Fruit fly (Drosophila melanogaster) whole organism, embryonic: ENCODE results near the gene Wbp2.

Experiments used
- Antp ChIP-seq: fragments of 200-800 bp; sonication (Bioruptor generic); optimal IDR thresholded peaks from 3 replicates; lab custom pipeline; 2016; ENCODE audit warnings: missing biosample characterization, missing genetic modification characterization
- CG10147 ChIP-seq: fragments of 200-800 bp; sonication (Bioruptor generic); optimal IDR thresholded peaks from 2 replicates; lab custom pipeline; 2019; ENCODE audit warnings: missing biosample characterization, mild to moderate bottlenecking, missing genetic modification characterization, moderate library complexity
- CG10321 ChIP-seq: fragments of 200-800 bp; sonication (Bioruptor generic); IDR thresholded peaks from 2 replicates; pipeline ENCODE4 v1.3.6; 2022; ENCODE audit warnings: missing biosample characterization, missing genetic modification characterization
- CG1233 ChIP-seq: fragments of 200-800 bp; sonication (Bioruptor generic); optimal IDR thresholded peaks from 4 replicates; lab custom pipeline; 2018; ENCODE audit warnings: missing biosample characterization, mild to moderate bottlenecking, missing genetic modification characterization
- CG12391 ChIP-seq: fragments of 200-800 bp; sonication (Bioruptor generic); optimal IDR thresholded peaks from 3 replicates; lab custom pipeline; 2018; ENCODE audit warnings: missing biosample characterization, mild to moderate bottlenecking, missing genetic modification characterization, moderate library complexity
- CG14667 ChIP-seq: fragments of 200-800 bp; sonication (Bioruptor generic); IDR thresholded peaks from 2 replicates; pipeline ENCODE4 v1.3.6; 2022; ENCODE audit warnings: missing biosample characterization, missing genetic modification characterization
- CG15011 ChIP-seq: fragments of 200-800 bp; sonication (Bioruptor generic); optimal IDR thresholded peaks from 3 replicates; lab custom pipeline; 2018; ENCODE audit warnings: missing biosample characterization, mild to moderate bottlenecking, missing genetic modification characterization
- CG1529 ChIP-seq: fragments of 200-800 bp; sonication (Bioruptor generic); optimal IDR thresholded peaks from 3 replicates; lab custom pipeline; 2018; ENCODE audit warnings: missing biosample characterization, missing genetic modification characterization
- CG17385 ChIP-seq: fragments of 200-800 bp; sonication (Bioruptor generic); optimal IDR thresholded peaks from 3 replicates; lab custom pipeline; 2018; ENCODE audit warnings: missing biosample characterization, mild to moderate bottlenecking, missing genetic modification characterization
- CG17802 ChIP-seq: fragments of 200-800 bp; sonication (Bioruptor generic); optimal IDR thresholded peaks from 2 replicates; lab custom pipeline; 2018; ENCODE audit warnings: missing biosample characterization, mild to moderate bottlenecking, missing genetic modification characterization, moderate library complexity
- CG1832 ChIP-seq: fragments of 200-800 bp; sonication (Bioruptor generic); optimal IDR thresholded peaks from 2 replicates; lab custom pipeline; 2017; ENCODE audit warnings: missing biosample characterization, mild to moderate bottlenecking, missing genetic modification characterization, inconsistent platforms
- CG4617 ChIP-seq: fragments of 200-800 bp; sonication (Bioruptor generic); optimal IDR thresholded peaks from 3 replicates; lab custom pipeline; 2016; ENCODE audit warnings: missing biosample characterization, missing genetic modification characterization, borderline replicate concordance
- CG6175 ChIP-seq: fragments of 200-800 bp; sonication (Bioruptor generic); IDR thresholded peaks from 3 replicates; pipeline ENCODE4 v1.3.6; 2022; ENCODE audit warnings: missing biosample characterization, missing genetic modification characterization
- CG6654 ChIP-seq: fragments of 200-800 bp; sonication (Bioruptor generic); optimal IDR thresholded peaks from 2 replicates; lab custom pipeline; 2017; ENCODE audit warnings: missing biosample characterization, mild to moderate bottlenecking, missing genetic modification characterization
- CG6765 ChIP-seq: fragments of 200-800 bp; sonication (Bioruptor generic); optimal IDR thresholded peaks from 3 replicates; lab custom pipeline; 2017; ENCODE audit warnings: missing biosample characterization, mild to moderate bottlenecking, missing genetic modification characterization
- CG7357 ChIP-seq: fragments of 200-800 bp; sonication (Bioruptor generic); IDR thresholded peaks from 3 replicates; pipeline ENCODE4 v1.3.6; 2022; ENCODE audit warnings: missing biosample characterization, missing genetic modification characterization
- CG8944 ChIP-seq: fragments of 200-800 bp; sonication (Bioruptor generic); optimal IDR thresholded peaks from 3 replicates; lab custom pipeline; 2016; ENCODE audit warnings: missing biosample characterization, missing genetic modification characterization
- CG9609 ChIP-seq: fragments of 200-800 bp; sonication (Bioruptor generic); optimal IDR thresholded peaks from 3 replicates; lab custom pipeline; 2016; ENCODE audit warnings: missing biosample characterization, missing genetic modification characterization
- CG9727 ChIP-seq: fragments of 200-800 bp; sonication (Bioruptor generic); optimal IDR thresholded peaks from 3 replicates; lab custom pipeline; 2017; ENCODE audit warnings: missing biosample characterization, mild to moderate bottlenecking, missing genetic modification characterization
- CG9817 ChIP-seq: fragments of 200-800 bp; sonication (Bioruptor generic); optimal IDR thresholded peaks from 2 replicates; lab custom pipeline; 2018; ENCODE audit warnings: missing biosample characterization, mild to moderate bottlenecking, missing genetic modification characterization, moderate library complexity
- CHES-1-like ChIP-seq: fragments of 200-800 bp; sonication (Bioruptor generic); optimal IDR thresholded peaks from 2 replicates; lab custom pipeline; 2016; ENCODE audit warnings: missing biosample characterization, missing genetic modification characterization
- Drgx ChIP-seq: fragments of 200-800 bp; sonication (Bioruptor generic); IDR thresholded peaks from 2 replicates; pipeline ENCODE4 v1.3.6; 2022; ENCODE audit warnings: missing biosample characterization, missing genetic modification characterization
- E2f2 ChIP-seq: fragments of 200-800 bp; sonication (Bioruptor generic); IDR thresholded peaks from 2 replicates; pipeline ENCODE4 v1.3.6; 2022; ENCODE audit warnings: missing biosample characterization, missing genetic modification characterization
- Hr78 ChIP-seq, 2 experiments: fragments of 200-800 bp in 1 of 2; fragments of >200 bp in 1 of 2; sonication (Bioruptor generic) in 1 of 2; optimal IDR thresholded peaks; 2 replicates each; lab custom pipeline; 2017 to 2019; ENCODE audit warnings: missing biosample characterization in 2 of 2, missing genetic modification characterization in 2 of 2, mild to moderate bottlenecking in 1 of 2, moderate library complexity in 1 of 2
- Jarid2 ChIP-seq: fragments of 200-800 bp; sonication (Bioruptor generic); optimal IDR thresholded peaks from 3 replicates; lab custom pipeline; 2017; ENCODE audit warnings: mild to moderate bottlenecking, missing biosample characterization, missing genetic modification reagents, missing genetic modification characterization
- Lim3 ChIP-seq: fragments of 200-800 bp; sonication (Bioruptor generic); IDR thresholded peaks from 2 replicates; pipeline ENCODE4 v1.3.6; 2022; ENCODE audit warnings: missing biosample characterization, missing genetic modification characterization
- MBD-R2 ChIP-seq: fragments of 200-800 bp; sonication (Bioruptor generic); IDR thresholded peaks from 2 replicates; pipeline ENCODE4 v1.3.6; 2022; ENCODE audit warnings: missing biosample characterization, missing genetic modification characterization
- Poxn ChIP-seq: fragments of 200-800 bp; sonication (Bioruptor generic); IDR thresholded peaks from 2 replicates; pipeline ENCODE4 v1.3.6; 2022; ENCODE audit warnings: missing biosample characterization, missing genetic modification characterization
- Ptx1 ChIP-seq: fragments of 200-800 bp; sonication (Bioruptor generic); IDR thresholded peaks from 2 replicates; pipeline ENCODE4 v1.3.6; 2022; ENCODE audit warnings: missing biosample characterization, missing genetic modification characterization
- Six4 ChIP-seq: fragments of 200-800 bp; sonication (Bioruptor generic); optimal IDR thresholded peaks from 2 replicates; lab custom pipeline; 2016; ENCODE audit warnings: missing biosample characterization, missing genetic modification characterization
- Sox102F ChIP-seq: fragments of 200-800 bp; sonication (Bioruptor generic); optimal IDR thresholded peaks from 2 replicates; lab custom pipeline; 2018; ENCODE audit warnings: missing biosample characterization, mild to moderate bottlenecking, missing genetic modification characterization, moderate library complexity
- Sry-β ChIP-seq: fragments of 200-800 bp; sonication (Bioruptor generic); optimal IDR thresholded peaks from 2 replicates; lab custom pipeline; 2018; ENCODE audit warnings: missing biosample characterization, mild to moderate bottlenecking, missing genetic modification characterization, moderate library complexity
- chn ChIP-seq: fragments of 200-800 bp; sonication (Bioruptor generic); optimal IDR thresholded peaks from 2 replicates; lab custom pipeline; 2016; ENCODE audit warnings: missing biosample characterization, missing genetic modification characterization
- crp ChIP-seq, 2 experiments: fragments of 200-800 bp; sonication (Bioruptor generic); optimal IDR thresholded peaks; 2 replicates in 1 of 2; 3 replicates in 1 of 2; lab custom pipeline; 2017; ENCODE audit warnings: missing biosample characterization in 2 of 2, missing genetic modification characterization in 2 of 2, mild to moderate bottlenecking in 1 of 2, moderate library complexity in 1 of 2
- cwo ChIP-seq: fragments of 200-800 bp; sonication (Bioruptor generic); optimal IDR thresholded peaks from 3 replicates; lab custom pipeline; 2017; ENCODE audit warnings: missing biosample characterization, missing genetic modification characterization, mild to moderate bottlenecking, moderate library complexity, missing genetic modification reagents
- eve ChIP-seq, 2 experiments: fragments of >200 bp; optimal IDR thresholded peaks; 2 replicates each; lab custom pipeline; 2017; ENCODE audit warnings: missing biosample characterization in 2 of 2, missing genetic modification characterization in 2 of 2
- ewg ChIP-seq: fragments of 200-800 bp; sonication (Bioruptor generic); optimal IDR thresholded peaks from 3 replicates; lab custom pipeline; 2017; ENCODE audit warnings: mild to moderate bottlenecking, missing biosample characterization, missing genetic modification reagents, missing genetic modification characterization
- hth ChIP-seq: fragments of >200 bp; optimal IDR thresholded peaks from 2 replicates; lab custom pipeline; 2017; ENCODE audit warnings: inconsistent platforms
- klu ChIP-seq: fragments of 200-800 bp; sonication (Bioruptor generic); IDR thresholded peaks from 2 replicates; pipeline ENCODE4 v1.3.6; 2022; ENCODE audit warnings: missing biosample characterization, missing genetic modification characterization
- lola ChIP-seq, 3 experiments: fragments of >200 bp in 2 of 3; fragments of 200-800 bp in 1 of 3; sonication (Bioruptor generic) in 1 of 3; optimal IDR thresholded peaks; 2 replicates each; lab custom pipeline; 2017 to 2019; ENCODE audit warnings: missing biosample characterization in 3 of 3, missing genetic modification characterization in 3 of 3, mild to moderate bottlenecking in 1 of 3, moderate library complexity in 1 of 3
- pfk ChIP-seq: fragments of 200-800 bp; sonication (Bioruptor generic); optimal IDR thresholded peaks from 2 replicates; lab custom pipeline; 2018; ENCODE audit warnings: missing biosample characterization, mild to moderate bottlenecking, missing genetic modification characterization, moderate library complexity
- pnt ChIP-seq: fragments of 200-800 bp; sonication (Bioruptor generic); optimal IDR thresholded peaks from 3 replicates; lab custom pipeline; 2016; ENCODE audit warnings: missing biosample characterization, missing genetic modification characterization
- prd ChIP-seq, 3 experiments: fragments of >200 bp in 2 of 3; fragments of 200-800 bp in 1 of 3; sonication (Bioruptor generic) in 1 of 3; optimal IDR thresholded peaks in 2 of 3; IDR thresholded peaks in 1 of 3; 2 replicates in 2 of 3; 3 replicates in 1 of 3; pipeline versions ENCODE4 v1.3.6 to Lab custom; 2017 to 2022; ENCODE audit warnings: missing biosample characterization in 1 of 3, missing genetic modification characterization in 1 of 3
- sim ChIP-seq: fragments of 200-800 bp; sonication (Bioruptor generic); IDR thresholded peaks from 2 replicates; pipeline ENCODE4 v1.3.6; 2022; ENCODE audit warnings: missing biosample characterization, missing genetic modification characterization
- sqz ChIP-seq: fragments of 200-800 bp; sonication (Bioruptor generic); optimal IDR thresholded peaks from 3 replicates; lab custom pipeline; 2018; ENCODE audit warnings: missing biosample characterization, mild to moderate bottlenecking, missing genetic modification characterization
- sr ChIP-seq: fragments of 200-800 bp; sonication (Bioruptor generic); IDR thresholded peaks from 3 replicates; pipeline ENCODE4 v1.3.6; 2022; ENCODE audit warnings: missing biosample characterization, missing genetic modification characterization
- tin ChIP-seq: fragments of 200-800 bp; sonication (Bioruptor generic); optimal IDR thresholded peaks from 3 replicates; lab custom pipeline; 2016; ENCODE audit warnings: missing biosample characterization, missing genetic modification characterization
- vnd ChIP-seq: fragments of 200-800 bp; sonication (Bioruptor generic); IDR thresholded peaks from 3 replicates; pipeline ENCODE4 v1.3.6; 2022; ENCODE audit warnings: missing biosample characterization, missing genetic modification characterization; ENCODE audit not compliant: partially characterized antibody

The Wbp2 gene

DNA sequence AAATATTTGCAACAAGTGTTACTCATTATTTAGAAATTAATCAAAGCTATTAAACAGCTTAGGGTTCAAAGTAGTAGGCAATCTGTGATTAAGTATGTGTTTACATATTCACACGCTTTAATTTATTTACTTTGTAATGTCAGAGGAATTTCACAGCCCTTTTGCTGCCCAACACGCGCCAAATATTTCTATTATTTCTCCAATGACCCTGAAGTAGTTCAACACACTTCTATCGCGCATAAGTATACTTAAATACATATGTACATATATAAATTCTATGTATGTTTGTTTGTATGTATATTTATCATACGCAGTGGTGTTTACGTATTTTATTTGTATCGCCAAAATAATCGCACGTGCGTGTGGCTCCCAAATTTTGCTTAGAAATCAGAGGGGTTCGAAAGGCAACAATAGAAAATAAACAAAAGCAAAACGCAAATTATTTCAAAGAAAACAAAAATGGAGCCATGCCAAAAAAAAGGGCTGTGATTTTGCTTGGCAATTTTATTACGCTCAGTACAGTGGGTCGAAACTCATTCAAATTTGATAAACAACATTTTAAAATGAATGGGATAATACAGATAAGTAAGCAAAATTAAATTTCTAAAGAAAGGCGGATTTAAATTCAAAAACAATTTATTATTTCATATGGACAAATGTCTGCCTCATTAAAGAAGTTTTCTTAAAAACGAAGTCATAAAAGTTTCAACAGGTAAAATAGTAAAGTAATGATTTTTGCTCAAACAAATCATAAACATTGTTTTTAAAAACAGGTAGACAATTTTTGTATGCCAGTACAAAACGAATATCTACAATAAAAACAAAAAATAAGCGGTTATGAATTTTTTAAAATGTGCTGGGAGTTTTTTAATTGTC lies 46.6 kb upstream of the Wbp2 start (continued):
- TF ChIP-seq Hr78 (GFP tag; optimal IDR thresholded peaks at IDR 0.05; lab: Kevin White, UChicago), result no peak
- no peak for TF ChIP-seq sqz (GFP tag; lab: Kevin White, UChicago)
- TF ChIP-seq CG1233 (GFP tag; lab: Kevin White, UChicago), result peak; percentile 16
- no peak for TF ChIP-seq Ptx1 (GFP tag; lab: Robert Waterston, UW)
- TF ChIP-seq ewg (GFP tag; lab: Kevin White, UChicago), result no peak
- TF ChIP-seq Antp (GFP tag; lab: Kevin White, UChicago), result no peak
- TF ChIP-seq Sry-β, result no peak
- TF ChIP-seq cwo, result peak; percentile 93
- TF ChIP-seq Sox102F (GFP tag; lab: Kevin White, UChicago), result peak; percentile 45
- TF ChIP-seq CG1529 (GFP tag; lab: Kevin White, UChicago), result no peak
- no peak for TF ChIP-seq CG7357 (GFP tag; lab: Robert Waterston, UW)
- TF ChIP-seq eve (GFP tag; optimal IDR thresholded peaks at IDR 0.05; lab: Kevin White, UChicago), result no peak
- TF ChIP-seq MBD-R2, result peak; percentile 39
- no peak for TF ChIP-seq klu
- no peak for TF ChIP-seq CG9609 (GFP tag; lab: Kevin White, UChicago)
- no peak for TF ChIP-seq CG4617 (GFP tag; lab: Kevin White, UChicago)
- TF ChIP-seq CHES-1-like, result peak; percentile 65
- TF ChIP-seq hth, result no peak
- TF ChIP-seq prd (optimal IDR thresholded peaks at IDR 0.05; lab: Kevin White, UChicago), result no peak
- TF ChIP-seq prd (GFP tag; IDR thresholded peaks at IDR 0.05; lab: Robert Waterston, UW), result no peak
- TF ChIP-seq CG8944 (GFP tag; lab: Kevin White, UChicago), result peak; percentile 0
- TF ChIP-seq CG6765, result peak; percentile 73
- TF ChIP-seq sr (GFP tag; lab: Robert Waterston, UW), result no peak
- no peak for TF ChIP-seq tin
- no peak for TF ChIP-seq crp (GFP tag; optimal IDR thresholded peaks at IDR 0.05; lab: Kevin White, UChicago)
- no peak for TF ChIP-seq chn (GFP tag; lab: Kevin White, UChicago)
- TF ChIP-seq pnt (GFP tag; lab: Kevin White, UChicago), result no peak
- TF ChIP-seq vnd, result no peak
- TF ChIP-seq CG9817 (tag; lab: Kevin White, UChicago), result no peak
- no peak for TF ChIP-seq Drgx
- peak; percentile 14 for TF ChIP-seq CG15011
- peak; percentile 35 for TF ChIP-seq CG17385 (GFP tag; lab: Kevin White, UChicago)
- TF ChIP-seq CG10147 (GFP tag; lab: Kevin White, UChicago), result peak; percentile 63
- no peak for TF ChIP-seq Jarid2 (GFP tag; lab: Kevin White, UChicago)
- TF ChIP-seq Lim3 (GFP tag; lab: Robert Waterston, UW), result no peak
- peak; percentile 24 for TF ChIP-seq CG6654 (GFP tag; lab: Kevin White, UChicago)
- TF ChIP-seq CG12391, result peak; percentile 61
- TF ChIP-seq CG10321 (GFP tag; lab: Robert Waterston, UW), result no peak
- no peak for TF ChIP-seq CG17802
- no peak for TF ChIP-seq sim (GFP tag; lab: Robert Waterston, UW)
- TF ChIP-seq lola (GFP tag; optimal IDR thresholded peaks at IDR 0.05; lab: Kevin White, UChicago), result no peak
- TF ChIP-seq Poxn (GFP tag; lab: Robert Waterston, UW), result no peak
- no peak for TF ChIP-seq E2f2
- no peak for TF ChIP-seq CG6175 (GFP tag; lab: Robert Waterston, UW)
- peak; percentile 77 for TF ChIP-seq CG9727 (GFP tag; lab: Kevin White, UChicago)
- TF ChIP-seq pfk (GFP tag; lab: Kevin White, UChicago), result no peak
- TF ChIP-seq Six4, result peak; percentile 25
- TF ChIP-seq CG1832 (GFP tag; lab: Kevin White, UChicago), result no peak
- TF ChIP-seq CG14667 (GFP tag; lab: Robert Waterston, UW), result no peak
